Worm (Caenorhabditis elegans) whole organism, late embryonic: ENCODE results near the gene lgc-43.

Experiments
- C38D4.7 ChIP-seq: fragments of 200-800 bp; sonication (Bioruptor generic); optimal IDR thresholded peaks from 2 replicates; lab custom pipeline; 2018; ENCODE audit warnings: mild to moderate bottlenecking, missing genetic modification characterization, moderate library complexity, missing compliant biosample characterization
- K02D7.2 ChIP-seq: sonication (generic microtip); optimal IDR thresholded peaks from 2 replicates; lab custom pipeline; 2017; ENCODE audit warnings: mild to moderate bottlenecking, missing genetic modification characterization, missing compliant biosample characterization
- K09A11.1 ChIP-seq: sonication (generic microtip); optimal IDR thresholded peaks from 2 replicates; lab custom pipeline; 2017; ENCODE audit warnings: antibody characterized with exemption, mild to moderate bottlenecking, missing genetic modification characterization, missing compliant biosample characterization; ENCODE audit not compliant: insufficient read depth
- T23F11.4 ChIP-seq: fragments of 200-800 bp; sonication (Bioruptor generic); optimal IDR thresholded peaks from 2 replicates; lab custom pipeline; 2018; ENCODE audit warnings: mild to moderate bottlenecking, missing genetic modification characterization, missing compliant biosample characterization
- ceh-19 ChIP-seq: fragments of 200-800 bp; sonication (Bioruptor generic); optimal IDR thresholded peaks from 2 replicates; lab custom pipeline; 2018; ENCODE audit warnings: mild to moderate bottlenecking, missing genetic modification characterization, missing compliant biosample characterization
- ceh-2 ChIP-seq: sonication (generic microtip); optimal IDR thresholded peaks from 2 replicates; lab custom pipeline; 2016; ENCODE audit warnings: missing genotype, missing genetic modification characterization, missing compliant biosample characterization
- ceh-22 ChIP-seq: sonication (generic microtip); optimal IDR thresholded peaks from 2 replicates; lab custom pipeline; 2017; ENCODE audit warnings: missing biosample characterization, missing genetic modification characterization
- ceh-34 ChIP-seq: sonication (generic microtip); optimal IDR thresholded peaks from 2 replicates; lab custom pipeline; 2016; ENCODE audit warnings: mild to moderate bottlenecking, missing genetic modification characterization, missing compliant biosample characterization
- ceh-45 ChIP-seq: fragments of 200-800 bp; sonication (Bioruptor generic); IDR thresholded peaks from 2 replicates; pipeline ENCODE4 v1.3.6; 2022; ENCODE audit warnings: missing genetic modification reagents, missing genetic modification characterization, missing compliant biosample characterization
- ceh-6 ChIP-seq: fragments of 200-800 bp; sonication (Bioruptor generic); optimal IDR thresholded peaks from 2 replicates; lab custom pipeline; 2018; ENCODE audit warnings: mild to moderate bottlenecking, missing genetic modification characterization, missing compliant biosample characterization
- dve-1 ChIP-seq: sonication (generic microtip); optimal IDR thresholded peaks from 2 replicates; lab custom pipeline; 2017; ENCODE audit warnings: antibody characterized with exemption, mild to moderate bottlenecking, missing genetic modification characterization, missing compliant biosample characterization
- elt-2 ChIP-seq: sonication (generic microtip); optimal IDR thresholded peaks from 2 replicates; lab custom pipeline; 2016; ENCODE audit warnings: missing genetic modification reagents, missing genetic modification characterization, missing compliant biosample characterization
- elt-4 ChIP-seq: sonication (generic microtip); optimal IDR thresholded peaks from 2 replicates; lab custom pipeline; 2016; ENCODE audit warnings: missing genetic modification characterization, missing compliant biosample characterization
- eyg-1 ChIP-seq: sonication (generic microtip); optimal IDR thresholded peaks from 2 replicates; lab custom pipeline; 2016; ENCODE audit warnings: missing genotype, missing genetic modification characterization, missing compliant biosample characterization
- fax-1 ChIP-seq: sonication (generic microtip); optimal IDR thresholded peaks from 2 replicates; lab custom pipeline; 2016; ENCODE audit warnings: missing genotype, missing genetic modification characterization, missing compliant biosample characterization
- fkh-6 ChIP-seq: sonication (generic microtip); optimal IDR thresholded peaks from 2 replicates; lab custom pipeline; 2016; ENCODE audit warnings: missing genetic modification characterization, missing compliant biosample characterization
- gmeb-2 ChIP-seq: sonication (generic microtip); optimal IDR thresholded peaks from 2 replicates; lab custom pipeline; 2016; ENCODE audit warnings: missing genetic modification characterization, inconsistent platforms, missing compliant biosample characterization
- hlh-15 ChIP-seq: sonication (generic microtip); optimal IDR thresholded peaks from 2 replicates; lab custom pipeline; 2016; ENCODE audit warnings: missing genetic modification characterization, missing compliant biosample characterization
- hlh-30 ChIP-seq: sonication (generic microtip); optimal IDR thresholded peaks from 2 replicates; lab custom pipeline; 2017; ENCODE audit warnings: antibody characterized with exemption, missing genetic modification characterization, missing compliant biosample characterization; ENCODE audit not compliant: insufficient read depth
- nfya-1 ChIP-seq: sonication (generic microtip); optimal IDR thresholded peaks from 2 replicates; lab custom pipeline; 2017; ENCODE audit warnings: missing genetic modification characterization, mild to moderate bottlenecking, missing compliant biosample characterization, antibody characterized with exemption, moderate library complexity
- nhr-11 ChIP-seq: fragments of 150-350 bp; optimal IDR thresholded peaks from 2 replicates; lab custom pipeline; 2014; ENCODE audit warnings: missing biosample characterization, missing genetic modification characterization
- nhr-232 ChIP-seq: sonication (generic microtip); optimal IDR thresholded peaks from 2 replicates; lab custom pipeline; 2016; ENCODE audit warnings: missing genetic modification characterization, missing compliant biosample characterization
- npax-4 ChIP-seq: sonication (generic microtip); optimal IDR thresholded peaks from 2 replicates; lab custom pipeline; 2016; ENCODE audit warnings: missing genetic modification characterization, missing compliant biosample characterization
- odd-2 ChIP-seq: sonication (generic microtip); optimal IDR thresholded peaks from 2 replicates; lab custom pipeline; 2017; ENCODE audit warnings: antibody characterized with exemption, mild to moderate bottlenecking, missing genetic modification characterization, missing compliant biosample characterization
- pag-3 ChIP-seq: sonication (generic microtip); optimal IDR thresholded peaks from 2 replicates; lab custom pipeline; 2016; ENCODE audit warnings: missing compliant biosample characterization, missing genetic modification characterization, borderline replicate concordance
- pat-9 ChIP-seq: fragments of 200-800 bp; sonication (Bioruptor generic); optimal IDR thresholded peaks from 2 replicates; lab custom pipeline; 2018; ENCODE audit warnings: mild to moderate bottlenecking, missing genetic modification characterization, moderate library complexity, missing compliant biosample characterization
- pha-2 ChIP-seq: sonication (generic microtip); optimal IDR thresholded peaks from 2 replicates; lab custom pipeline; 2017; ENCODE audit warnings: mild to moderate bottlenecking, missing genetic modification characterization, missing compliant biosample characterization
- pqm-1 ChIP-seq: sonication (generic microtip); optimal IDR thresholded peaks from 2 replicates; lab custom pipeline; 2016; ENCODE audit warnings: missing genetic modification characterization, missing compliant biosample characterization
- pros-1 ChIP-seq: fragments of 150-350 bp; optimal IDR thresholded peaks from 2 replicates; lab custom pipeline; 2014; ENCODE audit warnings: missing biosample characterization, missing genetic modification reagents, missing genetic modification characterization
- ref-2 ChIP-seq: sonication (generic microtip); optimal IDR thresholded peaks from 2 replicates; lab custom pipeline; 2016; ENCODE audit warnings: missing genetic modification characterization, missing compliant biosample characterization
- rnt-1 ChIP-seq: sonication (generic microtip); optimal IDR thresholded peaks from 2 replicates; lab custom pipeline; 2016; ENCODE audit warnings: missing genetic modification characterization, missing compliant biosample characterization
- sdc-2 ChIP-seq: sonication (generic microtip); optimal IDR thresholded peaks from 2 replicates; lab custom pipeline; 2016; ENCODE audit warnings: missing genotype, missing genetic modification characterization, missing compliant biosample characterization
- sox-4 ChIP-seq: sonication (generic microtip); optimal IDR thresholded peaks from 2 replicates; lab custom pipeline; 2017; ENCODE audit warnings: mild to moderate bottlenecking, missing genetic modification characterization, inconsistent platforms, missing compliant biosample characterization
- syd-9 ChIP-seq: sonication (generic microtip); optimal IDR thresholded peaks from 2 replicates; lab custom pipeline; 2016; ENCODE audit warnings: mild to moderate bottlenecking, missing genetic modification characterization, moderate library complexity, missing compliant biosample characterization
- tbx-7 ChIP-seq: sonication (generic microtip); optimal IDR thresholded peaks from 2 replicates; lab custom pipeline; 2016; ENCODE audit warnings: missing genotype, missing genetic modification characterization, missing compliant biosample characterization
- ttx-3 ChIP-seq: sonication (generic microtip); optimal IDR thresholded peaks from 2 replicates; lab custom pipeline; 2016; ENCODE audit warnings: missing genetic modification reagents, missing genetic modification characterization, missing compliant biosample characterization
- unc-3 ChIP-seq, 2 experiments: fragments of 200-800 bp in 1 of 2; sonication (Bioruptor generic) in 1 of 2; sonication (generic microtip) in 1 of 2; conservative IDR thresholded peaks in 1 of 2; optimal IDR thresholded peaks in 1 of 2; 2 replicates each; pipeline versions ENCODE4 v1.3.6 to Lab custom; 2016 to 2022; ENCODE audit warnings: missing compliant biosample characterization in 2 of 2, missing genetic modification characterization in 2 of 2, missing genetic modification reagents in 1 of 2
- unc-42 ChIP-seq: sonication (generic microtip); optimal IDR thresholded peaks from 2 replicates; lab custom pipeline; 2016; ENCODE audit warnings: missing genotype, missing genetic modification characterization, missing compliant biosample characterization
- unc-86 ChIP-seq: sonication (generic microtip); optimal IDR thresholded peaks from 2 replicates; lab custom pipeline; 2016; ENCODE audit warnings: missing genetic modification characterization, missing compliant biosample characterization
- zip-5 ChIP-seq: sonication (generic microtip); optimal IDR thresholded peaks from 2 replicates; lab custom pipeline; 2016; ENCODE audit warnings: missing genetic modification characterization, missing compliant biosample characterization

The lgc-43 gene

ce11 chrIV:10565282-10565681 lies 13.2 kb upstream of the lgc-43 start:
- TF ChIP-seq unc-42 (tag; lab: Kevin White, UChicago) (peak; percentile 10), zip-5 (tag; lab: Kevin White, UChicago) (no peak), pha-2 (no peak)

- TF ChIP-seq zip-5 (tag; lab: Kevin White, UChicago) (no peak), T23F11.4 (GFP tag; lab: Kevin White, UChicago) (no peak), hlh-30 (no peak), sox-4 (tag; lab: Kevin White, UChicago) (no peak), pqm-1 (tag; lab: Kevin White, UChicago) (no peak), hlh-15 (tag; lab: Kevin White, UChicago) (no peak), unc-42 (tag; lab: Kevin White, UChicago) (no peak), sdc-2 (no peak), K09A11.1 (tag; lab: Kevin White, UChicago) (no peak), npax-4 (tag; lab: Kevin White, UChicago) (no peak), ceh-19 (GFP tag; lab: Kevin White, UChicago) (no peak), tbx-7 (no peak), elt-2 (tag; lab: Kevin White, UChicago) (no peak), K02D7.2 (tag; lab: Kevin White, UChicago) (no peak), pros-1 (no peak)
These were observed 10.6 kb upstream of the lgc-43 start for ce11 chrIV:10567822-10568221.

- TF ChIP-seq pqm-1 (tag; lab: Kevin White, UChicago) (no peak), ref-2 (tag; lab: Kevin White, UChicago) (peak; percentile 31)
These were observed 8.4 kb upstream of the lgc-43 start for ce11 chrIV:10570065-10570464.

ce11 chrIV:10571020-10571419 lies 7.4 kb upstream of the lgc-43 start:
- TF ChIP-seq fkh-6 (no peak), nhr-232 (no peak), unc-42 (tag; lab: Kevin White, UChicago) (peak; percentile 69), gmeb-2 (no peak), ceh-22 (no peak), C38D4.7 (GFP tag; lab: Kevin White, UChicago) (no peak), pha-2 (no peak), eyg-1 (tag; lab: Kevin White, UChicago) (no peak)

- TF ChIP-seq pat-9 (tag; lab: Kevin White, UChicago) (no peak), unc-42 (tag; lab: Kevin White, UChicago) (peak; percentile 59)
- TF ChIP-seq, all 69 proteins: peak for 1
These were observed 5.0 kb upstream of the lgc-43 start for ce11 chrIV:10573471-10573870.

ce11 chrIV:10574471-10574870 lies 4.0 kb upstream of the lgc-43 start:
- TF ChIP-seq ceh-34 (no peak), sdc-2 (no peak), ceh-45 (GFP tag; lab: Robert Waterston, UW) (no peak), ceh-6 (GFP tag; lab: Kevin White, UChicago) (no peak), unc-42 (tag; lab: Kevin White, UChicago) (peak; percentile 83), syd-9 (no peak), hlh-15 (tag; lab: Kevin White, UChicago) (no peak)

ce11 chrIV:10576050-10576449 lies 2.4 kb upstream of the lgc-43 start, which contains the start of gene efn-2:
efn-2 (plus strand) TSS chrIV:10576350.
- TF ChIP-seq K02D7.2 (tag; lab: Kevin White, UChicago) (no peak), ttx-3 (tag; lab: Kevin White, UChicago) (no peak), pha-2 (no peak), nfya-1 (no peak), odd-2 (tag; lab: Kevin White, UChicago) (no peak), unc-3 (GFP tag; conservative IDR thresholded peaks at IDR 0.05; lab: Robert Waterston, UW) (no peak), unc-3 (tag; optimal IDR thresholded peaks at IDR 0.05; lab: Kevin White, UChicago) (no peak), rnt-1 (no peak), pqm-1 (tag; lab: Kevin White, UChicago) (no peak), unc-86 (tag; lab: Kevin White, UChicago) (no peak), zip-5 (tag; lab: Kevin White, UChicago) (no peak), pag-3 (tag; lab: Kevin White, UChicago) (no peak), T23F11.4 (GFP tag; lab: Kevin White, UChicago) (no peak), nhr-11 (no peak), nhr-232 (no peak), ceh-2 (tag; lab: Kevin White, UChicago) (no peak), fax-1 (tag; lab: Kevin White, UChicago) (no peak), elt-4 (tag; lab: Kevin White, UChicago) (no peak), dve-1 (tag; lab: Kevin White, UChicago) (no peak)
